Worm (Caenorhabditis elegans) whole organism, L4 larva: ENCODE data around the gene Y73F4A.3.

Experiments used
- F44E2.7 ChIP-seq: fragments of 200-800 bp; sonication (Bioruptor generic); IDR thresholded peaks from 2 replicates; pipeline ENCODE4 v2.1.2; 2022; ENCODE audit warnings: missing genetic modification characterization, missing compliant biosample characterization
- F49E8.2 ChIP-seq: sonication (generic microtip); optimal IDR thresholded peaks from 2 replicates; lab custom pipeline; 2016; ENCODE audit warnings: missing compliant biosample characterization, mild to moderate bottlenecking, missing genetic modification characterization, borderline replicate concordance
- R02D3.7 ChIP-seq: fragments of 150-350 bp; sonication (generic microtip); optimal IDR thresholded peaks from 3 replicates; lab custom pipeline; 2014; ENCODE audit warnings: missing biosample characterization, missing genetic modification characterization
- T20F7.1 ChIP-seq: fragments of 200-800 bp; sonication (Bioruptor generic); optimal IDR thresholded peaks from 2 replicates; lab custom pipeline; 2018; ENCODE audit warnings: mild to moderate bottlenecking, missing genetic modification characterization, missing compliant biosample characterization
- T26A8.4 ChIP-seq: fragments of 200-800 bp; sonication (Bioruptor generic); IDR thresholded peaks from 2 replicates; pipeline ENCODE4 v1.3.6; 2022; ENCODE audit warnings: missing genetic modification characterization, missing compliant biosample characterization
- Y105C5A.15 ChIP-seq: fragments of 200-800 bp; sonication (Bioruptor generic); IDR thresholded peaks from 2 replicates; pipeline ENCODE4 v1.3.6; 2022; ENCODE audit warnings: missing genetic modification characterization, missing compliant biosample characterization
- Y5F2A.4 ChIP-seq: fragments of 200-800 bp; sonication (Bioruptor generic); optimal IDR thresholded peaks from 2 replicates; lab custom pipeline; 2018; ENCODE audit warnings: mild to moderate bottlenecking, missing genetic modification characterization, missing compliant biosample characterization
- Y75B8A.6 ChIP-seq: fragments of 200-800 bp; sonication (Bioruptor generic); IDR thresholded peaks from 2 replicates; pipeline ENCODE4 v1.3.6; 2022; ENCODE audit warnings: missing genetic modification reagents, missing genetic modification characterization, missing compliant biosample characterization
- ZK546.5 ChIP-seq, 2 experiments: sonication (generic microtip); optimal IDR thresholded peaks; 2 replicates each; lab custom pipeline; 2017; ENCODE audit warnings: missing biosample characterization in 2 of 2, missing genetic modification characterization in 2 of 2
- aha-1 ChIP-seq: fragments of 150-350 bp; peaks from one replicate; lab custom pipeline; 2014; ENCODE audit warnings: missing biosample characterization, missing genetic modification characterization
- ama-1 ChIP-seq: fragments of 150-350 bp; optimal IDR thresholded peaks from 2 replicates; lab custom pipeline; 2014; ENCODE audit warnings: inconsistent platforms, mixed read lengths
- ceh-20 ChIP-seq: fragments of 200-800 bp; sonication (Bioruptor generic); IDR thresholded peaks from 2 replicates; pipeline ENCODE4 v1.3.6; 2022; ENCODE audit warnings: missing genetic modification reagents, missing genetic modification characterization, missing compliant biosample characterization
- ceh-32 ChIP-seq: sonication (generic microtip); optimal IDR thresholded peaks from 2 replicates; lab custom pipeline; 2016; ENCODE audit warnings: mild to moderate bottlenecking, missing genetic modification characterization, missing compliant biosample characterization; ENCODE audit not compliant: poor library complexity
- ceh-44 ChIP-seq: fragments of 200-800 bp; sonication (Bioruptor generic); IDR thresholded peaks from 2 replicates; pipeline ENCODE4 v1.3.6; 2022; ENCODE audit warnings: missing genetic modification reagents, missing genetic modification characterization, missing compliant biosample characterization
- ceh-82 ChIP-seq: sonication (generic microtip); optimal IDR thresholded peaks from 2 replicates; lab custom pipeline; 2017; ENCODE audit warnings: missing biosample characterization, missing genetic modification characterization
- ces-1 ChIP-seq: fragments of 150-350 bp; sonication (generic microtip); optimal IDR thresholded peaks from 4 replicates; lab custom pipeline; 2014; ENCODE audit warnings: missing biosample characterization, missing genetic modification reagents, missing genetic modification characterization
- cey-2 ChIP-seq: sonication (generic microtip); optimal IDR thresholded peaks from 3 replicates; lab custom pipeline; 2017; ENCODE audit warnings: missing genetic modification characterization, mild to moderate bottlenecking, missing compliant biosample characterization, antibody characterized with exemption, borderline replicate concordance; ENCODE audit not compliant: insufficient read depth
- ctbp-1 ChIP-seq: fragments of 200-800 bp; sonication (Bioruptor generic); IDR thresholded peaks from 2 replicates; pipeline ENCODE4 v1.3.6; 2022; ENCODE audit warnings: missing genetic modification reagents, missing genetic modification characterization, missing compliant biosample characterization
- daf-16 ChIP-seq, 3 experiments: sonication (generic microtip); optimal IDR thresholded peaks; 2 replicates each; lab custom pipeline; 2016 to 2017; ENCODE audit warnings: missing genetic modification characterization in 3 of 3, missing genetic modification reagents in 3 of 3, mild to moderate bottlenecking in 2 of 3, missing compliant biosample characterization in 2 of 3, missing biosample characterization in 1 of 3, moderate library complexity in 1 of 3
- daf-19 ChIP-seq: fragments of 200-800 bp; sonication (Bioruptor generic); conservative IDR thresholded peaks from 2 replicates; pipeline ENCODE4 v1.3.6; 2022; ENCODE audit warnings: missing genetic modification characterization, missing compliant biosample characterization
- dmd-6 ChIP-seq: fragments of 200-800 bp; sonication (Bioruptor generic); IDR thresholded peaks from 2 replicates; pipeline ENCODE4 v1.3.6; 2022; ENCODE audit warnings: missing genetic modification reagents, missing genetic modification characterization, missing compliant biosample characterization
- dmd-8 ChIP-seq: fragments of 200-800 bp; sonication (Bioruptor generic); IDR thresholded peaks from 2 replicates; pipeline ENCODE4 v1.3.6; 2022; ENCODE audit warnings: missing genetic modification characterization, missing compliant biosample characterization
- dpl-1 ChIP-seq: fragments of 150-350 bp; optimal IDR thresholded peaks from 2 replicates; lab custom pipeline; 2014; ENCODE audit warnings: missing biosample characterization, missing genetic modification reagents, missing genetic modification characterization
- duxl-1 ChIP-seq: sonication (generic microtip); optimal IDR thresholded peaks from 2 replicates; lab custom pipeline; 2016; ENCODE audit warnings: mild to moderate bottlenecking, missing genetic modification characterization, moderate library complexity, missing compliant biosample characterization; ENCODE audit not compliant: poor library complexity
- dve-1 ChIP-seq: sonication (generic microtip); optimal IDR thresholded peaks from 2 replicates; lab custom pipeline; 2017; ENCODE audit warnings: antibody characterized with exemption, mild to moderate bottlenecking, missing genetic modification characterization, missing compliant biosample characterization; ENCODE audit not compliant: insufficient read depth
- egl-27 ChIP-seq: sonication (generic microtip); optimal IDR thresholded peaks from 3 replicates; lab custom pipeline; 2017; ENCODE audit warnings: missing biosample characterization, missing genetic modification reagents, missing genetic modification characterization
- egl-43 ChIP-seq: fragments of 200-800 bp; sonication (Bioruptor generic); IDR thresholded peaks from 2 replicates; pipeline ENCODE4 v1.3.6; 2022; ENCODE audit warnings: missing genetic modification reagents, missing genetic modification characterization, missing compliant biosample characterization
- fkh-10 ChIP-seq: fragments of 150-350 bp; optimal IDR thresholded peaks from 2 replicates; lab custom pipeline; 2014; ENCODE audit warnings: missing biosample characterization, missing genetic modification reagents, missing genetic modification characterization
- gei-8 ChIP-seq: fragments of 200-800 bp; sonication (Bioruptor generic); optimal IDR thresholded peaks from 2 replicates; lab custom pipeline; 2018; ENCODE audit warnings: mild to moderate bottlenecking, missing genetic modification characterization, missing compliant biosample characterization
- hlh-11 ChIP-seq: fragments of 200-800 bp; sonication (Bioruptor generic); optimal IDR thresholded peaks from 2 replicates; lab custom pipeline; 2018; ENCODE audit warnings: mild to moderate bottlenecking, missing genetic modification characterization, missing compliant biosample characterization
- lin-39 ChIP-seq: fragments of 150-350 bp; optimal IDR thresholded peaks from 2 replicates; lab custom pipeline; 2014; ENCODE audit warnings: missing biosample characterization, missing genetic modification reagents, missing genetic modification characterization
- lir-3 ChIP-seq: sonication (generic microtip); optimal IDR thresholded peaks from 2 replicates; lab custom pipeline; 2016; ENCODE audit warnings: mild to moderate bottlenecking, missing genetic modification characterization, missing compliant biosample characterization
- madf-5 ChIP-seq, 2 experiments: fragments of 200-800 bp; sonication (Bioruptor generic); IDR thresholded peaks; 2 replicates each; pipeline ENCODE4 v1.3.6; 2022; ENCODE audit warnings: missing compliant biosample characterization in 2 of 2, missing genetic modification characterization in 2 of 2
- mdt-29 ChIP-seq: fragments of 200-800 bp; sonication (Bioruptor generic); IDR thresholded peaks from 2 replicates; pipeline ENCODE4 v1.3.6; 2022; ENCODE audit warnings: missing genetic modification reagents, missing genetic modification characterization, missing compliant biosample characterization
- mep-1 ChIP-seq: fragments of 150-350 bp; sonication (generic microtip); optimal IDR thresholded peaks from 3 replicates; lab custom pipeline; 2014; ENCODE audit warnings: missing biosample characterization, missing genetic modification characterization
- mes-2 ChIP-seq: sonication (generic microtip); optimal IDR thresholded peaks from 2 replicates; lab custom pipeline; 2016; ENCODE audit warnings: missing genotype, mild to moderate bottlenecking, missing genetic modification characterization, missing compliant biosample characterization; ENCODE audit not compliant: poor library complexity, severe bottlenecking
- nhr-237 ChIP-seq: sonication (generic microtip); optimal IDR thresholded peaks from 2 replicates; lab custom pipeline; 2017; ENCODE audit warnings: missing biosample characterization, missing genetic modification characterization
- nhr-48 ChIP-seq: sonication (generic microtip); optimal IDR thresholded peaks from 2 replicates; lab custom pipeline; 2016; ENCODE audit warnings: mild to moderate bottlenecking, missing genetic modification characterization, missing compliant biosample characterization
- nhr-6 ChIP-seq: fragments of 150-350 bp; optimal IDR thresholded peaks from 2 replicates; lab custom pipeline; 2014; ENCODE audit warnings: missing biosample characterization, missing genetic modification characterization
- nhr-77 ChIP-seq: fragments of 150-350 bp; optimal IDR thresholded peaks from 2 replicates; lab custom pipeline; 2014; ENCODE audit warnings: missing biosample characterization, missing genetic modification characterization
- pha-4 ChIP-seq, 2 experiments: fragments of 150-350 bp in 1 of 2; fragments of 200-800 bp in 1 of 2; sonication (Bioruptor generic) in 1 of 2; IDR thresholded peaks in 1 of 2; optimal IDR thresholded peaks in 1 of 2; 2 replicates each; pipeline versions ENCODE4 v1.3.6 to Lab custom; 2014 to 2022; ENCODE audit warnings: missing genetic modification characterization in 2 of 2, missing genetic modification reagents in 2 of 2, missing biosample characterization in 1 of 2, missing compliant biosample characterization in 1 of 2
- pqm-1 ChIP-seq: sonication (generic microtip); optimal IDR thresholded peaks from 2 replicates; lab custom pipeline; 2017; ENCODE audit warnings: missing biosample characterization, missing genetic modification characterization
- rbr-2 ChIP-seq: sonication (generic microtip); optimal IDR thresholded peaks from 2 replicates; lab custom pipeline; 2016; ENCODE audit warnings: missing genotype, missing genetic modification characterization, missing compliant biosample characterization
- saeg-2 ChIP-seq: fragments of 200-800 bp; sonication (Bioruptor generic); IDR thresholded peaks from 2 replicates; pipeline ENCODE4 v1.3.6; 2022; ENCODE audit warnings: missing genetic modification reagents, missing genetic modification characterization, missing compliant biosample characterization
- sdz-12 ChIP-seq: fragments of 200-800 bp; sonication (Bioruptor generic); optimal IDR thresholded peaks from 2 replicates; lab custom pipeline; 2018; ENCODE audit warnings: mild to moderate bottlenecking, missing genetic modification characterization, missing compliant biosample characterization
- snpc-1.2 ChIP-seq: fragments of 200-800 bp; sonication (Bioruptor generic); IDR thresholded peaks from 2 replicates; pipeline ENCODE4 v1.3.6; 2022; ENCODE audit warnings: missing genetic modification reagents, missing genetic modification characterization, missing compliant biosample characterization
- tra-1 ChIP-seq: fragments of 200-800 bp; sonication (Bioruptor generic); IDR thresholded peaks from 2 replicates; pipeline ENCODE4 v1.3.6; 2022; ENCODE audit warnings: missing genetic modification reagents, missing genetic modification characterization, missing compliant biosample characterization
- zag-1 ChIP-seq: fragments of 150-350 bp; optimal IDR thresholded peaks from 2 replicates; lab custom pipeline; 2014; ENCODE audit warnings: missing biosample characterization, missing genetic modification characterization
- zip-11 ChIP-seq: fragments of 200-800 bp; sonication (Bioruptor generic); IDR thresholded peaks from 2 replicates; pipeline ENCODE4 v1.3.6; 2022; ENCODE audit warnings: missing genetic modification characterization, missing compliant biosample characterization

Gene Y73F4A.3

ce11 chrIV:9074244-9074723 is 34.0 kb upstream of the Y73F4A.3 start, which contains the start of gene mppb-1 (continued):
- TF ChIP-seq nhr-48 (tag; lab: Kevin White, UChicago) (no peak), tra-1 (GFP tag; lab: Robert Waterston, UW) (0 out of 2 replicates have a peak, but pooled peaks have one; percentile 53)

- TF ChIP-seq T26A8.4 (GFP tag; lab: Robert Waterston, UW): no peak
- no peak for TF ChIP-seq saeg-2 (GFP tag; lab: Robert Waterston, UW)
- no peak for TF ChIP-seq dmd-8 (GFP tag; lab: Robert Waterston, UW)
- no peak for TF ChIP-seq ceh-20
- no peak for TF ChIP-seq nhr-77 (tag; lab: Kevin White, UChicago)
- TF ChIP-seq hlh-11 (tag; lab: Kevin White, UChicago): peak; percentile 57
- no peak for TF ChIP-seq ama-1 (lab: Kevin White, UChicago)
- TF ChIP-seq R02D3.7: no peak
- TF ChIP-seq nhr-48 (tag; lab: Kevin White, UChicago): peak; percentile 9
- no peak for TF ChIP-seq duxl-1 (tag; lab: Kevin White, UChicago)
- no peak for TF ChIP-seq madf-5 (GFP tag; IDR thresholded peaks at IDR 0.05; lab: Robert Waterston, UW)
- TF ChIP-seq lin-39 (tag; lab: Kevin White, UChicago): no peak
- no peak for TF ChIP-seq F49E8.2 (tag; lab: Kevin White, UChicago)
- TF ChIP-seq gei-8 (GFP tag; lab: Kevin White, UChicago): no peak
- TF ChIP-seq rbr-2: no peak
- TF ChIP-seq T20F7.1 (GFP tag; lab: Kevin White, UChicago): peak; percentile 24
- TF ChIP-seq dmd-6 (GFP tag; lab: Robert Waterston, UW): peak; percentile 44; the same call in 1 of the 2 replicates
- no peak for TF ChIP-seq daf-19
- TF ChIP-seq F44E2.7 (GFP tag; lab: Robert Waterston, UW): no peak
- no peak for TF ChIP-seq zag-1 (tag; lab: Kevin White, UChicago)
- no peak for TF ChIP-seq Y5F2A.4
- no peak for TF ChIP-seq dpl-1 (GFP tag; lab: Kevin White, UChicago)
- no peak for TF ChIP-seq ZK546.5 (tag; optimal IDR thresholded peaks at IDR 0.05; lab: Kevin White, UChicago)
- no peak for TF ChIP-seq ceh-44 (GFP tag; lab: Robert Waterston, UW)
- TF ChIP-seq nhr-6: no peak
- TF ChIP-seq ces-1 (GFP tag; lab: Kevin White, UChicago): no peak
- no peak for TF ChIP-seq fkh-10 (GFP tag; lab: Kevin White, UChicago)
- TF ChIP-seq mep-1: no peak
- TF ChIP-seq aha-1 (tag; lab: Kevin White, UChicago): peak; percentile 40
- no peak for TF ChIP-seq nhr-237
- no peak for TF ChIP-seq mdt-29
- no peak for TF ChIP-seq egl-27
- TF ChIP-seq ceh-82 (tag; lab: Kevin White, UChicago): no peak
- peak; percentile 40 for TF ChIP-seq pqm-1 (tag; lab: Kevin White, UChicago)
- no peak for TF ChIP-seq daf-16 (GFP tag; optimal IDR thresholded peaks at IDR 0.05; lab: Kevin White, UChicago)
- TF ChIP-seq daf-16 (tag; optimal IDR thresholded peaks at IDR 0.05; lab: Kevin White, UChicago): peak; percentile 57
- TF ChIP-seq sdz-12 (GFP tag; lab: Kevin White, UChicago): no peak
- TF ChIP-seq dve-1 (tag; lab: Kevin White, UChicago): peak; percentile 66
Measured at ce11 chrIV:9070188-9070587, 29.9 kb upstream of the Y73F4A.3 start.

ce11 chrIV:9069703-9070102 is 29.4 kb upstream of the Y73F4A.3 start, which contains the start of gene nhr-11:
Gene nhr-11 (plus strand): TSS chrIV:9070003.
- TF ChIP-seq ceh-32 (no peak), nhr-6 (no peak), tra-1 (GFP tag; lab: Robert Waterston, UW) (no peak), ctbp-1 (GFP tag; lab: Robert Waterston, UW) (no peak), cey-2 (tag; lab: Kevin White, UChicago) (no peak), lir-3 (tag; lab: Kevin White, UChicago) (no peak), lin-39 (tag; lab: Kevin White, UChicago) (no peak), zip-11 (GFP tag; lab: Robert Waterston, UW) (no peak), snpc-1.2 (no peak), Y105C5A.15 (GFP tag; lab: Robert Waterston, UW) (no peak), Y75B8A.6 (GFP tag; lab: Robert Waterston, UW) (no peak), mes-2 (tag; lab: Kevin White, UChicago) (no peak), pha-4 (GFP tag; IDR thresholded peaks at IDR 0.05; lab: Robert Waterston, UW) (no peak), pha-4 (tag; optimal IDR thresholded peaks at IDR 0.05; lab: Kevin White, UChicago) (no peak), egl-43 (GFP tag; lab: Robert Waterston, UW) (no peak)
